Worm (Caenorhabditis elegans): ENCODE data around the gene rft-2.
A peak's percentile ranks its signal among the peaks of the same experiment; 100 is the strongest.

Gene rft-2

ce11 chrV:4437215-4437614, 13.1 kb downstream of the rft-2 start:
- TF ChIP-seq elt-3 (tag; optimal IDR thresholded peaks at IDR 0.05) = no peak
- TF ChIP-seq nhr-25 (tag; optimal IDR thresholded peaks at IDR 0.05) = peak; percentile 43

ce11 chrV:4435411-4435981, 14.9 kb downstream of the rft-2 start, which contains the start of gene Y47D7A.13:
Gene Y47D7A.13, minus strand, starts transcription at chrV:4435927.
- no peak for TF ChIP-seq nhr-237 (tag; optimal IDR thresholded peaks at IDR 0.05)
- TF ChIP-seq fkh-10 (GFP tag; optimal IDR thresholded peaks at IDR 0.05) = no peak
- TF ChIP-seq lsy-12 (tag; optimal IDR thresholded peaks at IDR 0.05) = no peak
- TF ChIP-seq unc-62 (GFP tag; optimal IDR thresholded peaks at IDR 0.05) = no peak
- peak; percentile 31 for TF ChIP-seq nhr-25 (tag; optimal IDR thresholded peaks at IDR 0.05)

- TF ChIP-seq mml-1 (tag; optimal IDR thresholded peaks at IDR 0.05) = no peak
- TF ChIP-seq ztf-4 (tag; optimal IDR thresholded peaks at IDR 0.05) = no peak
- TF ChIP-seq elt-1 (tag; optimal IDR thresholded peaks at IDR 0.05) = no peak
These were observed 17.6 kb downstream of the rft-2 start, which contains the start of gene Y47D7A.15 for ce11 chrV:4432783-4433237. Gene Y47D7A.15, minus strand, starts transcription at chrV:4433187.

ce11 chrV:4429576-4429975, 20.8 kb downstream of the rft-2 start, which contains the start of gene Y47D7A.12:
Gene Y47D7A.12, minus strand, starts transcription at chrV:4429676.
- TF ChIP-seq fos-1 (tag; optimal IDR thresholded peaks at IDR 0.05) = no peak
- no peak for TF ChIP-seq lin-39 (tag; optimal IDR thresholded peaks at IDR 0.05)
- TF ChIP-seq zag-1 (tag; optimal IDR thresholded peaks at IDR 0.05) = no peak
- no peak for TF ChIP-seq nhr-67 (tag; optimal IDR thresholded peaks at IDR 0.05)
- no peak for TF ChIP-seq fkh-2 (tag; optimal IDR thresholded peaks at IDR 0.05)

ce11 chrV:4428202-4428601, 22.2 kb downstream of the rft-2 start, which contains the start of gene Y47D7A.11:
Gene Y47D7A.11, minus strand, starts transcription at chrV:4428302.
- TF ChIP-seq nhr-76 (tag; optimal IDR thresholded peaks at IDR 0.05) = no peak
- TF ChIP-seq tbx-2 (tag; optimal IDR thresholded peaks at IDR 0.05) = no peak
- no peak for TF ChIP-seq snpc-4 (tag; optimal IDR thresholded peaks at IDR 0.05)
- no peak for TF ChIP-seq nhr-12 (tag; optimal IDR thresholded peaks at IDR 0.05)
- TF ChIP-seq fkh-2 (tag; optimal IDR thresholded peaks at IDR 0.05) = no peak
- no peak for TF ChIP-seq elt-2 (tag; optimal IDR thresholded peaks at IDR 0.05)
- TF ChIP-seq ztf-11 (tag; optimal IDR thresholded peaks at IDR 0.05) = no peak
- TF ChIP-seq nhr-237 (tag; optimal IDR thresholded peaks at IDR 0.05) = no peak
- no peak for TF ChIP-seq jun-1 (tag; optimal IDR thresholded peaks at IDR 0.05)
- TF ChIP-seq aly-2 (tag; optimal IDR thresholded peaks at IDR 0.05) = no peak
- no peak for TF ChIP-seq sea-2 (GFP tag; optimal IDR thresholded peaks at IDR 0.05)
- TF ChIP-seq nhr-11 (tag; optimal IDR thresholded peaks at IDR 0.05) = no peak
- TF ChIP-seq pqm-1 (tag; optimal IDR thresholded peaks at IDR 0.05) = no peak
- no peak for TF ChIP-seq nhr-43 (tag; optimal IDR thresholded peaks at IDR 0.05; ENCODE audit: poor library complexity, severe bottlenecking)
- TF ChIP-seq mml-1 (tag; optimal IDR thresholded peaks at IDR 0.05) = no peak
- no peak for TF ChIP-seq unc-62 (GFP tag; optimal IDR thresholded peaks at IDR 0.05)
- no peak for TF ChIP-seq elt-1 (tag; optimal IDR thresholded peaks at IDR 0.05)
- TF ChIP-seq egl-27 (tag; optimal IDR thresholded peaks at IDR 0.05) = no peak
- TF ChIP-seq ceh-9 (tag; optimal IDR thresholded peaks at IDR 0.05) = no peak
- no peak for TF ChIP-seq R02D3.7 (tag; optimal IDR thresholded peaks at IDR 0.05)

ce11 chrV:4423860-4424401, 26.4 kb downstream of the rft-2 start, which contains the start of the genes Y47D7A.9 and Y47D7A.19:
Gene Y47D7A.9, minus strand, starts transcription at chrV:4423960.
Gene Y47D7A.19, plus strand, starts transcription at chrV:4424351.
- no peak for TF ChIP-seq elt-2 (tag; optimal IDR thresholded peaks at IDR 0.05)
- no peak for TF ChIP-seq nhr-237 (tag; optimal IDR thresholded peaks at IDR 0.05)
- no peak for TF ChIP-seq nhr-25 (tag; optimal IDR thresholded peaks at IDR 0.05)
- TF ChIP-seq lin-15B (tag; optimal IDR thresholded peaks at IDR 0.05) = no peak
